Worm (Caenorhabditis elegans): ENCODE results near the gene srd-39.
"Not testable (repeated sequence)": the region's sequence is repeated elsewhere in the genome, so short reads cannot be mapped to it uniquely, and the experiment has no call there.

Gene srd-39

DNA sequence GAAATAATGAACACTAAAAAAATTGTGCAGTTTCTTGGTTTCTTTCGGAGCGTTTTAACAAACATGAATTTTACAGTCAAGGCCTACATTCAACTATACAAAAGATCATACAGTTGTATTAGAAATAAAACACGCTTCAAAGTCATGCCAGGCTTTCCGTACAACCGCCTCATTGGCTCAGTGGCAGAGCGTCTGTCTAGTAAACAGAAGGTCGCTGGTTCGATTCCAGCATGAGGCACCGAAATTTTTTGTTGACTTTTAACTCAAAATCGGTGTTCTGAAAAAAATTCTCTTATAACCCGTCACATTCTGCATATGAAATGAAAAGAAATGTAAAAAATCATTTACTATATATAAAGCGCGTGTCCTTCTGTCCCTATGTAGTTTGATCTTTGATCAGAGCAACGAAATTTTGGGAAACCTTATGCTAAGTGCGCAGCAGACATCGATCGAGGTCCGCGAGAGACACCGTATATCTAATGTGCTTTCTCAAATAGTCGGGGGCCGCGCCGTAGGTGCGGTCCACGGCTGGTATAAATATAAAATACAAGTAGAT, 39.3 kb downstream of the srd-39 start:
- peak in 1 of 2 experiments; percentile 51 for TF ChIP-seq daf-16 (GFP tag; optimal IDR thresholded peaks at IDR 0.05)
- peak; percentile 85 for TF ChIP-seq daf-16 (tag; optimal IDR thresholded peaks at IDR 0.05)
- peak; percentile 49 for TF ChIP-seq mes-2 (tag; optimal IDR thresholded peaks at IDR 0.05; ENCODE audit: poor library complexity, severe bottlenecking)
- TF ChIP-seq dve-1 (tag; optimal IDR thresholded peaks at IDR 0.05; ENCODE audit: insufficient read depth), result peak; percentile 59
- TF ChIP-seq hlh-11 (tag; optimal IDR thresholded peaks at IDR 0.05), result peak; percentile 13
- peak; percentile 6 for TF ChIP-seq mep-1 (tag; optimal IDR thresholded peaks at IDR 0.05)
- TF ChIP-seq dmd-6 (GFP tag; IDR thresholded peaks at IDR 0.05), result peak; percentile 46
- peak; percentile 61; the same call in 1 of the 2 replicates for TF ChIP-seq tra-1 (GFP tag; IDR thresholded peaks at IDR 0.05)
- TF ChIP-seq snpc-1.2 (GFP tag; IDR thresholded peaks at IDR 0.05), result peak; percentile 64; the same call in 1 of the 2 replicates
- peak; percentile 57; the same call in 1 of the 2 replicates for TF ChIP-seq pha-4 (GFP tag; IDR thresholded peaks at IDR 0.05)
- TF ChIP-seq pha-4 (tag; optimal IDR thresholded peaks at IDR 0.05), result not testable (repeated sequence)
- 0 out of 2 replicates have a peak, but pooled peaks have one; percentile 15 for TF ChIP-seq lin-1 (GFP tag; IDR thresholded peaks at IDR 0.05)
- TF ChIP-seq lin-38 (GFP tag; IDR thresholded peaks at IDR 0.05), result peak; percentile 62
- TF ChIP-seq lim-7 (GFP tag; IDR thresholded peaks at IDR 0.05), result peak; percentile 70
- 0 out of 2 replicates have a peak, but pooled peaks have one; percentile 33 for TF ChIP-seq arid-1 (GFP tag; conservative IDR thresholded peaks at IDR 0.05)
- TF ChIP-seq nhr-48 (tag; optimal IDR thresholded peaks at IDR 0.05), result peak; percentile 27
- TF ChIP-seq pqm-1 (tag; optimal IDR thresholded peaks at IDR 0.05), result peak; percentile 4
- peak; percentile 55; the same call in 1 of the 2 replicates for TF ChIP-seq vab-7 (GFP tag; IDR thresholded peaks at IDR 0.05)

DNA sequence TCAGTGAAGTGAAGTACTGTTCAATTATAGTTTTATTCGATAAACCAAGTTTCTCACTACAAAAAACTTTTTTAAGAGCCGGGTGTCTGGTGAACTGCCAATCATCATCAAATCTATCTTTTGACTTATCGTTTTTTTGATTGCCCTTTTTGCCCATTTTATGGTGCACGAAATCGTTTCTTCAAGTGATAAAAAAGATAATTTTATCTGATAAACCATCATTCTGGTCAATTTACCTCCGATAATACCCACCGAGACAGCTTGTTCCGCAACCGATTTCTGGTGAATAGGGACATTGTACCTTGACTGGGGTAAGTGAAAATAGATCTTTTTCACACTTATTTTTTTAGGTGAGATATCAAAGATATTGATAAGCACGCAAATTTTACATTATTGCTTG, 42.8 kb downstream of the srd-39 start, which contains the start of gene K08H2.10:
Gene K08H2.10, plus strand, starts transcription at position 230 of the 400 bp plus-strand sequence.
- peak; percentile 66 for TF ChIP-seq nhr-28 (tag; optimal IDR thresholded peaks at IDR 0.05)
- TF ChIP-seq nhr-77 (tag; optimal IDR thresholded peaks at IDR 0.05), result peak; percentile 35
- TF ChIP-seq hmg-1.1 (GFP tag; IDR thresholded peaks at IDR 0.05), result 0 out of 2 replicates have a peak, but pooled peaks have one; percentile 16
- peak in 1 of 2 experiments; percentile 28 for TF ChIP-seq daf-16 (GFP tag; optimal IDR thresholded peaks at IDR 0.05)
- peak; percentile 39 for TF ChIP-seq daf-16 (tag; optimal IDR thresholded peaks at IDR 0.05)
- TF ChIP-seq mxl-3 (GFP tag; optimal IDR thresholded peaks at IDR 0.05), result no peak
- no peak for TF ChIP-seq rbr-2 (tag; optimal IDR thresholded peaks at IDR 0.05)
- peak; percentile 88 for TF ChIP-seq pqm-1 (tag; optimal IDR thresholded peaks at IDR 0.05)
- peak; percentile 55 for TF ChIP-seq dve-1 (tag; optimal IDR thresholded peaks at IDR 0.05; ENCODE audit: insufficient read depth)
- peak; percentile 94 for TF ChIP-seq dmd-6 (GFP tag; IDR thresholded peaks at IDR 0.05)
- peak in 1 of 2 experiments; percentile 82 for TF ChIP-seq unc-62 (GFP tag; optimal IDR thresholded peaks at IDR 0.05 in 1 of 2)
- no peak for TF ChIP-seq unc-62 (tag; optimal IDR thresholded peaks at IDR 0.05)
- peak; percentile 81 for TF ChIP-seq hlh-11 (tag; optimal IDR thresholded peaks at IDR 0.05)
- peak; percentile 72; the same call in 1 of the 2 replicates for TF ChIP-seq ceh-20 (GFP tag; IDR thresholded peaks at IDR 0.05)
- TF ChIP-seq ceh-44 (GFP tag; IDR thresholded peaks at IDR 0.05), result no peak
- no peak for TF ChIP-seq Y48G9A.11 (GFP tag; IDR thresholded peaks at IDR 0.05)
- peak; percentile 44; the same call in 1 of the 2 replicates for TF ChIP-seq nhr-41 (GFP tag; IDR thresholded peaks at IDR 0.05)
- TF ChIP-seq tra-1 (GFP tag; IDR thresholded peaks at IDR 0.05), result peak; percentile 98
- TF ChIP-seq fkh-10 (GFP tag; optimal IDR thresholded peaks at IDR 0.05), result no peak
- peak; percentile 7 for TF ChIP-seq nhr-48 (tag; optimal IDR thresholded peaks at IDR 0.05)
- TF ChIP-seq lin-1 (GFP tag; IDR thresholded peaks at IDR 0.05), result 0 out of 2 replicates have a peak, but pooled peaks have one; percentile 31
- no peak for TF ChIP-seq ceh-82 (tag; optimal IDR thresholded peaks at IDR 0.05)
- no peak for TF ChIP-seq Y5F2A.4 (GFP tag; optimal IDR thresholded peaks at IDR 0.05)
- TF ChIP-seq aly-2 (tag; optimal IDR thresholded peaks at IDR 0.05), result no peak
- no peak for TF ChIP-seq spr-3 (GFP tag; optimal IDR thresholded peaks at IDR 0.05)
- no peak for TF ChIP-seq skn-1 (tag; optimal IDR thresholded peaks at IDR 0.05)
- peak; percentile 100 for TF ChIP-seq php-3 (GFP tag; IDR thresholded peaks at IDR 0.05)
- TF ChIP-seq lin-29 (GFP tag; IDR thresholded peaks at IDR 0.05), result no peak

All from whole organism, L4 larva.